Fruit fly (Drosophila melanogaster) whole organism, embryonic: ENCODE measurements around the gene rgn.

Source experiments
- CG11093 ChIP-seq: fragments of 200-800 bp; sonication (Bioruptor generic); IDR thresholded peaks from 3 replicates; pipeline ENCODE4 v1.3.6; 2022; ENCODE audit warnings: missing biosample characterization, missing genetic modification characterization
- CG12236 ChIP-seq: fragments of 200-800 bp; sonication (Bioruptor generic); optimal IDR thresholded peaks from 2 replicates; lab custom pipeline; 2016; ENCODE audit warnings: missing biosample characterization, missing genetic modification characterization
- CG14710 ChIP-seq: fragments of 200-800 bp; sonication (Bioruptor generic); optimal IDR thresholded peaks from 3 replicates; lab custom pipeline; 2019; ENCODE audit warnings: missing biosample characterization, mild to moderate bottlenecking, missing genetic modification characterization, moderate library complexity
- CG14860 ChIP-seq: fragments of 200-800 bp; sonication (Bioruptor generic); IDR thresholded peaks from 3 replicates; pipeline ENCODE4 v1.3.6; 2022; ENCODE audit warnings: missing biosample characterization, missing genetic modification characterization; ENCODE audit not compliant: partially characterized antibody
- CG1529 ChIP-seq: fragments of 200-800 bp; sonication (Bioruptor generic); optimal IDR thresholded peaks from 3 replicates; lab custom pipeline; 2018; ENCODE audit warnings: missing biosample characterization, missing genetic modification characterization
- CG15601 ChIP-seq: fragments of 200-800 bp; sonication (Bioruptor generic); optimal IDR thresholded peaks from 3 replicates; lab custom pipeline; 2019; ENCODE audit warnings: missing biosample characterization, mild to moderate bottlenecking, missing genetic modification characterization, moderate library complexity
- CG15696 ChIP-seq: fragments of 200-800 bp; sonication (Bioruptor generic); optimal IDR thresholded peaks from 2 replicates; lab custom pipeline; 2019; ENCODE audit warnings: missing biosample characterization, mild to moderate bottlenecking, missing genetic modification characterization, moderate library complexity
- CG16815 ChIP-seq: fragments of 200-800 bp; sonication (Bioruptor generic); optimal IDR thresholded peaks from 3 replicates; lab custom pipeline; 2017; ENCODE audit warnings: missing biosample characterization, mild to moderate bottlenecking, missing genetic modification characterization
- CG17186 ChIP-seq: fragments of 200-800 bp; sonication (Bioruptor generic); optimal IDR thresholded peaks from 3 replicates; lab custom pipeline; 2017; ENCODE audit warnings: missing biosample characterization, missing genetic modification reagents, missing genetic modification characterization
- CG17361 ChIP-seq: fragments of 200-800 bp; sonication (Bioruptor generic); IDR thresholded peaks from 3 replicates; pipeline ENCODE4 v1.3.6; 2022; ENCODE audit warnings: missing biosample characterization, missing genetic modification characterization
- CG17829 ChIP-seq: fragments of 200-800 bp; optimal IDR thresholded peaks from 2 replicates; lab custom pipeline; 2019; ENCODE audit warnings: missing biosample characterization, mild to moderate bottlenecking, missing genetic modification characterization, moderate library complexity
- CG18476 ChIP-seq: fragments of 200-800 bp; sonication (Bioruptor generic); optimal IDR thresholded peaks from 2 replicates; lab custom pipeline; 2016; ENCODE audit warnings: missing biosample characterization, mild to moderate bottlenecking, missing genetic modification characterization
- CG18764 ChIP-seq: fragments of 200-800 bp; sonication (Bioruptor generic); optimal IDR thresholded peaks from 3 replicates; lab custom pipeline; 2016; ENCODE audit warnings: missing biosample characterization, missing genetic modification characterization
- CG2202 ChIP-seq: fragments of 200-800 bp; sonication (Bioruptor generic); optimal IDR thresholded peaks from 2 replicates; lab custom pipeline; 2018; ENCODE audit warnings: missing biosample characterization, mild to moderate bottlenecking, missing genetic modification characterization
- CG30020 ChIP-seq: fragments of 200-800 bp; optimal IDR thresholded peaks from 2 replicates; lab custom pipeline; 2019; ENCODE audit warnings: missing biosample characterization, mild to moderate bottlenecking, missing genetic modification characterization, moderate library complexity
- CG32772 ChIP-seq: fragments of 200-800 bp; sonication (Bioruptor generic); IDR thresholded peaks from 2 replicates; pipeline ENCODE4 v1.3.6; 2022; ENCODE audit warnings: missing biosample characterization, missing genetic modification characterization
- CG8089 ChIP-seq: fragments of 200-800 bp; sonication (Bioruptor generic); optimal IDR thresholded peaks from 3 replicates; lab custom pipeline; 2016; ENCODE audit warnings: missing biosample characterization, missing genetic modification characterization
- Chrac-16 ChIP-seq: fragments of 200-800 bp; sonication (Bioruptor generic); optimal IDR thresholded peaks from 3 replicates; lab custom pipeline; 2016; ENCODE audit warnings: missing biosample characterization, missing genetic modification characterization
- Gsc ChIP-seq: fragments of 200-800 bp; sonication (Bioruptor generic); IDR thresholded peaks from 2 replicates; pipeline ENCODE4 v1.3.6; 2022; ENCODE audit warnings: missing biosample characterization, missing genetic modification characterization
- MBD-R2 ChIP-seq: fragments of 200-800 bp; sonication (Bioruptor generic); IDR thresholded peaks from 2 replicates; pipeline ENCODE4 v1.3.6; 2022; ENCODE audit warnings: missing biosample characterization, missing genetic modification characterization
- Med ChIP-seq: fragments of 200-800 bp; sonication (Bioruptor generic); peaks from one replicate; lab custom pipeline; 2016; ENCODE audit warnings: missing biosample characterization, missing genetic modification characterization, mild to moderate bottlenecking, inconsistent platforms, moderate library complexity
- NC2α ChIP-seq: fragments of 200-800 bp; sonication (Bioruptor generic); optimal IDR thresholded peaks from 2 replicates; lab custom pipeline; 2016; ENCODE audit warnings: missing biosample characterization, missing genetic modification characterization
- NC2β ChIP-seq: fragments of 200-800 bp; sonication (Bioruptor generic); optimal IDR thresholded peaks from 2 replicates; lab custom pipeline; 2016; ENCODE audit warnings: missing biosample characterization, missing genetic modification characterization
- Opbp ChIP-seq: fragments of 200-800 bp; sonication (Bioruptor generic); IDR thresholded peaks from 3 replicates; pipeline ENCODE4 v1.3.6; 2022; ENCODE audit warnings: missing biosample characterization, missing genetic modification characterization; ENCODE audit not compliant: partially characterized antibody
- Ravus ChIP-seq: fragments of 200-800 bp; sonication (Bioruptor generic); IDR thresholded peaks from 2 replicates; pipeline ENCODE4 v1.3.6; 2022; ENCODE audit warnings: missing biosample characterization, missing genetic modification characterization
- Sox102F ChIP-seq: fragments of 200-800 bp; sonication (Bioruptor generic); optimal IDR thresholded peaks from 2 replicates; lab custom pipeline; 2018; ENCODE audit warnings: missing biosample characterization, mild to moderate bottlenecking, missing genetic modification characterization, moderate library complexity
- Xbp1 ChIP-seq: fragments of 200-800 bp; sonication (Bioruptor generic); optimal IDR thresholded peaks from 3 replicates; lab custom pipeline; 2016; ENCODE audit warnings: missing biosample characterization, mild to moderate bottlenecking, missing genetic modification characterization
- bigmax ChIP-seq: fragments of 200-800 bp; sonication (Bioruptor generic); optimal IDR thresholded peaks from 2 replicates; lab custom pipeline; 2018; ENCODE audit warnings: missing biosample characterization, mild to moderate bottlenecking, missing genetic modification characterization
- bsh ChIP-seq, 2 experiments: fragments of 200-800 bp; sonication (Bioruptor generic); optimal IDR thresholded peaks; 2 replicates each; lab custom pipeline; 2017 to 2018; ENCODE audit warnings: mild to moderate bottlenecking in 2 of 2, missing biosample characterization in 2 of 2, missing genetic modification characterization in 2 of 2, moderate library complexity in 1 of 2
- btn ChIP-seq: fragments of 200-800 bp; sonication (Bioruptor generic); optimal IDR thresholded peaks from 2 replicates; lab custom pipeline; 2016; ENCODE audit warnings: missing biosample characterization, missing genetic modification characterization
- chm ChIP-seq: fragments of 200-800 bp; sonication (Bioruptor generic); IDR thresholded peaks from 2 replicates; pipeline ENCODE4 v1.3.6; 2022; ENCODE audit warnings: missing biosample characterization, missing genetic modification characterization
- ci ChIP-seq: fragments of 200-800 bp; sonication (Bioruptor generic); IDR thresholded peaks from 3 replicates; pipeline ENCODE4 v1.3.6; 2022; ENCODE audit warnings: missing biosample characterization, missing genetic modification characterization
- dpn ChIP-seq, 2 experiments: fragments of 200-800 bp; sonication (Bioruptor generic); optimal IDR thresholded peaks; 3 replicates each; lab custom pipeline; 2016; ENCODE audit warnings: missing biosample characterization in 2 of 2, missing genetic modification characterization in 2 of 2
- ewg ChIP-seq: fragments of 200-800 bp; sonication (Bioruptor generic); optimal IDR thresholded peaks from 3 replicates; lab custom pipeline; 2017; ENCODE audit warnings: mild to moderate bottlenecking, missing biosample characterization, missing genetic modification reagents, missing genetic modification characterization
- gsb-n ChIP-seq: fragments of 200-800 bp; sonication (Bioruptor generic); optimal IDR thresholded peaks from 3 replicates; lab custom pipeline; 2018; ENCODE audit warnings: missing biosample characterization, mild to moderate bottlenecking, missing genetic modification characterization
- ind ChIP-seq: fragments of 200-800 bp; sonication (Bioruptor generic); optimal IDR thresholded peaks from 3 replicates; lab custom pipeline; 2016; ENCODE audit warnings: missing biosample characterization, missing genetic modification characterization
- kay ChIP-seq: fragments of 200-800 bp; sonication (Bioruptor generic); optimal IDR thresholded peaks from 2 replicates; lab custom pipeline; 2016; ENCODE audit warnings: missing biosample characterization, missing genetic modification characterization
- klu ChIP-seq: fragments of 200-800 bp; sonication (Bioruptor generic); IDR thresholded peaks from 2 replicates; pipeline ENCODE4 v1.3.6; 2022; ENCODE audit warnings: missing biosample characterization, missing genetic modification characterization
- lmd ChIP-seq: fragments of 200-800 bp; sonication (Bioruptor generic); IDR thresholded peaks from 2 replicates; pipeline ENCODE4 v1.3.6; 2022; ENCODE audit warnings: missing biosample characterization, missing genetic modification characterization
- mam ChIP-seq: fragments of 200-800 bp; sonication (Bioruptor generic); optimal IDR thresholded peaks from 3 replicates; lab custom pipeline; 2016; ENCODE audit warnings: missing biosample characterization, missing genetic modification characterization
- nerfin-1 ChIP-seq: fragments of 200-800 bp; sonication (Bioruptor generic); optimal IDR thresholded peaks from 3 replicates; lab custom pipeline; 2019; ENCODE audit warnings: missing biosample characterization, mild to moderate bottlenecking, missing genetic modification characterization, moderate library complexity
- odd ChIP-seq: fragments of 200-800 bp; sonication (Bioruptor generic); optimal IDR thresholded peaks from 2 replicates; lab custom pipeline; 2017; ENCODE audit warnings: missing biosample characterization, mild to moderate bottlenecking, missing genetic modification characterization
- phol ChIP-seq: fragments of 200-800 bp; sonication (Bioruptor generic); optimal IDR thresholded peaks from 3 replicates; lab custom pipeline; 2018; ENCODE audit warnings: missing biosample characterization, mild to moderate bottlenecking, missing genetic modification characterization, moderate library complexity
- pnt ChIP-seq: fragments of 200-800 bp; sonication (Bioruptor generic); optimal IDR thresholded peaks from 3 replicates; lab custom pipeline; 2016; ENCODE audit warnings: missing biosample characterization, missing genetic modification characterization
- pum ChIP-seq: fragments of 200-800 bp; sonication (Bioruptor generic); optimal IDR thresholded peaks from 2 replicates; lab custom pipeline; 2016; ENCODE audit warnings: missing biosample characterization, missing genetic modification characterization
- row ChIP-seq: fragments of 200-800 bp; sonication (Bioruptor generic); IDR thresholded peaks from 3 replicates; pipeline ENCODE4 v1.3.6; 2022; ENCODE audit warnings: missing biosample characterization, missing genetic modification characterization
- sim ChIP-seq: fragments of 200-800 bp; sonication (Bioruptor generic); IDR thresholded peaks from 2 replicates; pipeline ENCODE4 v1.3.6; 2022; ENCODE audit warnings: missing biosample characterization, missing genetic modification characterization
- slou ChIP-seq: fragments of 200-800 bp; sonication (Bioruptor generic); optimal IDR thresholded peaks from 3 replicates; lab custom pipeline; 2016; ENCODE audit warnings: missing biosample characterization, missing genetic modification characterization
- sqz ChIP-seq: fragments of 200-800 bp; sonication (Bioruptor generic); optimal IDR thresholded peaks from 3 replicates; lab custom pipeline; 2018; ENCODE audit warnings: missing biosample characterization, mild to moderate bottlenecking, missing genetic modification characterization
- ssp ChIP-seq: fragments of 200-800 bp; sonication (Bioruptor generic); IDR thresholded peaks from 2 replicates; pipeline ENCODE4 v1.3.6; 2022; ENCODE audit warnings: missing biosample characterization, missing genetic modification characterization
- tio ChIP-seq: fragments of 200-800 bp; sonication (Bioruptor generic); optimal IDR thresholded peaks from 2 replicates; lab custom pipeline; 2017; ENCODE audit warnings: missing biosample characterization, missing genetic modification characterization, inconsistent platforms

rgn gene

dm6 chr3L:21453623-21454022, 71.3 kb downstream of the rgn start (continued):
- TF ChIP-seq chm (GFP tag; lab: Robert Waterston, UW) (peak; percentile 81; the same call in 1 of the 2 replicates), pum (peak; percentile 56), CG18764 (GFP tag; lab: Kevin White, UChicago) (peak; percentile 22), bsh (GFP tag; optimal IDR thresholded peaks at IDR 0.05; lab: Kevin White, UChicago) (peak; percentile 32 to 84), mam (no peak), phol (tag; lab: Kevin White, UChicago) (peak; percentile 68), CG30020 (tag; lab: Kevin White, UChicago) (no peak), ewg (GFP tag; lab: Kevin White, UChicago) (peak; percentile 30), gsb-n (tag; lab: Kevin White, UChicago) (peak; percentile 74), CG17829 (peak; percentile 79), CG11093 (GFP tag; lab: Robert Waterston, UW) (0 out of 3 replicates have a peak, but pooled peaks have one; percentile 39), ind (GFP tag; lab: Kevin White, UChicago) (peak; percentile 11), Med (peak; percentile 86), CG16815 (GFP tag; lab: Kevin White, UChicago) (peak; percentile 70), CG1529 (GFP tag; lab: Kevin White, UChicago) (peak; percentile 28), kay (GFP tag; lab: Kevin White, UChicago) (peak; percentile 29), Xbp1 (peak; percentile 44), NC2α (peak; percentile 14), sqz (GFP tag; lab: Kevin White, UChicago) (no peak), ci (GFP tag; lab: Robert Waterston, UW) (peak; percentile 45; the same call in 1 of the 3 replicates), CG14710 (tag; lab: Kevin White, UChicago) (peak; percentile 74), nerfin-1 (tag; lab: Kevin White, UChicago) (peak; percentile 12), CG14860 (GFP tag; lab: Robert Waterston, UW) (no peak), CG17361 (peak; percentile 68), ssp (peak; percentile 41; the same call in 1 of the 2 replicates), NC2β (GFP tag; lab: Kevin White, UChicago) (peak; percentile 77), CG18476 (GFP tag; lab: Kevin White, UChicago) (peak; percentile 23), bigmax (GFP tag; lab: Kevin White, UChicago) (no peak), tio (GFP tag; lab: Kevin White, UChicago) (peak; percentile 38), CG8089 (GFP tag; lab: Kevin White, UChicago) (peak; percentile 45), dpn (GFP tag; optimal IDR thresholded peaks at IDR 0.05; lab: Kevin White, UChicago) (peak; percentile 15 to 45), btn (GFP tag; lab: Kevin White, UChicago) (peak; percentile 32), Opbp (GFP tag; lab: Robert Waterston, UW) (no peak), odd (GFP tag; lab: Kevin White, UChicago) (no peak), Ravus (GFP tag; lab: Robert Waterston, UW) (no peak), lmd (GFP tag; lab: Robert Waterston, UW) (no peak), pnt (GFP tag; lab: Kevin White, UChicago) (peak; percentile 65), CG15601 (tag; lab: Kevin White, UChicago) (peak; percentile 50), Chrac-16 (GFP tag; lab: Kevin White, UChicago) (peak; percentile 58), Gsc (GFP tag; lab: Robert Waterston, UW) (peak; percentile 41; the same call in 1 of the 2 replicates), slou (GFP tag; lab: Kevin White, UChicago) (no peak), MBD-R2 (GFP tag; lab: Robert Waterston, UW) (no peak), row (GFP tag; lab: Robert Waterston, UW) (peak; percentile 74), CG32772 (peak; percentile 23; the same call in 1 of the 2 replicates), Sox102F (peak; percentile 50), CG12236 (peak; percentile 20), klu (no peak), sim (GFP tag; lab: Robert Waterston, UW) (peak; percentile 66; the same call in 1 of the 2 replicates), CG2202 (peak; percentile 62), CG17186 (no peak), CG15696 (tag; lab: Kevin White, UChicago) (peak; percentile 84)
